Worm (Caenorhabditis elegans) whole organism, early embryonic: ENCODE results near the gene ncx-5.

ENCODE experiments used
- B0310.2 ChIP-seq: sonication (generic microtip); optimal IDR thresholded peaks from 2 replicates; lab custom pipeline; 2016; ENCODE audit warnings: mild to moderate bottlenecking, missing genetic modification characterization, missing compliant biosample characterization
- F13C5.2 ChIP-seq: sonication (generic microtip); optimal IDR thresholded peaks from 2 replicates; lab custom pipeline; 2017; ENCODE audit warnings: mild to moderate bottlenecking, missing genetic modification characterization, inconsistent platforms, missing compliant biosample characterization
- aly-1 ChIP-seq: sonication (generic microtip); optimal IDR thresholded peaks from 2 replicates; lab custom pipeline; 2016; ENCODE audit warnings: missing genetic modification characterization, missing compliant biosample characterization
- ama-1 ChIP-seq: fragments of 150-350 bp; optimal IDR thresholded peaks from 2 replicates; lab custom pipeline; 2014
- ceh-13 ChIP-seq: fragments of 200-800 bp; sonication (Bioruptor generic); optimal IDR thresholded peaks from 2 replicates; lab custom pipeline; 2018; ENCODE audit warnings: mild to moderate bottlenecking, missing genetic modification characterization, missing compliant biosample characterization
- ceh-36 ChIP-seq: sonication (generic microtip); optimal IDR thresholded peaks from 2 replicates; lab custom pipeline; 2016; ENCODE audit warnings: missing genetic modification characterization, inconsistent platforms, missing compliant biosample characterization
- ets-7 ChIP-seq: sonication (generic microtip); optimal IDR thresholded peaks from 2 replicates; lab custom pipeline; 2016; ENCODE audit warnings: missing genotype, missing genetic modification characterization, missing compliant biosample characterization
- flt-1 ChIP-seq: fragments of 200-800 bp; sonication (Bioruptor generic); IDR thresholded peaks from 2 replicates; pipeline ENCODE4 v1.3.6; 2022; ENCODE audit warnings: missing genetic modification characterization, missing compliant biosample characterization
- hmbx-1 ChIP-seq: sonication (generic microtip); optimal IDR thresholded peaks from 2 replicates; lab custom pipeline; 2016; ENCODE audit warnings: mild to moderate bottlenecking, missing genetic modification characterization, missing compliant biosample characterization
- hmg-4 ChIP-seq: fragments of 200-800 bp; sonication (Bioruptor generic); optimal IDR thresholded peaks from 2 replicates; lab custom pipeline; 2018; ENCODE audit warnings: mild to moderate bottlenecking, missing genetic modification characterization, missing compliant biosample characterization
- hnd-1 ChIP-seq: sonication (generic microtip); optimal IDR thresholded peaks from 2 replicates; lab custom pipeline; 2016; ENCODE audit warnings: missing genetic modification characterization, missing compliant biosample characterization
- pes-1 ChIP-seq: fragments of 200-800 bp; sonication (Bioruptor generic); IDR thresholded peaks from 2 replicates; pipeline ENCODE4 v1.3.6; 2022; ENCODE audit warnings: missing genetic modification reagents, missing genetic modification characterization, missing compliant biosample characterization
- scrt-1 ChIP-seq: fragments of 200-800 bp; sonication (Bioruptor generic); IDR thresholded peaks from 2 replicates; pipeline ENCODE4 v1.3.6; 2022; ENCODE audit warnings: missing genetic modification characterization, missing compliant biosample characterization
- sea-1 ChIP-seq: fragments of 200-800 bp; sonication (Bioruptor generic); conservative IDR thresholded peaks from 2 replicates; pipeline ENCODE4 v1.3.6; 2022; ENCODE audit warnings: missing genetic modification characterization, missing compliant biosample characterization
- tbx-11 ChIP-seq: fragments of 200-800 bp; sonication (Bioruptor generic); IDR thresholded peaks from 2 replicates; pipeline ENCODE4 v1.3.6; 2022; ENCODE audit warnings: missing genetic modification characterization, missing compliant biosample characterization
- tbx-37 ChIP-seq: fragments of 200-800 bp; sonication (Bioruptor generic); conservative IDR thresholded peaks from 2 replicates; pipeline ENCODE4 v1.3.6; 2022; ENCODE audit warnings: missing genetic modification reagents, missing genetic modification characterization, missing compliant biosample characterization
- tra-4 ChIP-seq: sonication (generic microtip); optimal IDR thresholded peaks from 2 replicates; lab custom pipeline; 2017; ENCODE audit warnings: missing genetic modification characterization, missing compliant biosample characterization

ncx-5 gene

DNA sequence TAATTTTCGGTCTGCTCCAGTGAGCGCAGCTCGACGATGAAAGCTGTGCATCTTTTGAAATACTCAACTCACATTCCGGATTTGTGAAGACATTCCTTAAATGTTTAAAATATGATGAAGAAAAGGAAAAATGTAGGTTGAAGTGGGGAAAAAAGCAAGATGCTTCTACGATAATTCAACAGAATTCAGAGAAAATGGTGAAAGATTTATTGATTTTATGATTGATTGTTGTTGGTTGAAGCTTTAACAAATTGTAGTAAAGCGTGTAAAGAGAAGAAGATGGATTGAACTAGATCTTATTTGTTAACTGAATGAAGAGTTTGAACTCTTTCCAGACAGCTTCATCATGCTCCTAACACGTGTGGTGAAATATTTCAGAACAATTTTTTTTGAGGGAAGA, at the start of gene ncx-5:
Gene ncx-5, minus strand, starts transcription at position 101 of the 400 bp plus-strand sequence.
- TF ChIP-seq aly-1 (tag; lab: Kevin White, UChicago) (no peak), tbx-37 (GFP tag; lab: Robert Waterston, UW) (no peak), hnd-1 (no peak), tra-4 (tag; lab: Kevin White, UChicago) (no peak), B0310.2 (tag; lab: Kevin White, UChicago) (no peak), ceh-36 (tag; lab: Kevin White, UChicago) (no peak), F13C5.2 (tag; lab: Kevin White, UChicago) (no peak), tbx-11 (GFP tag; lab: Robert Waterston, UW) (no peak), hmg-4 (GFP tag; lab: Kevin White, UChicago) (no peak), ceh-13 (GFP tag; lab: Kevin White, UChicago) (no peak), flt-1 (GFP tag; lab: Robert Waterston, UW) (no peak), ama-1 (lab: Kevin White, UChicago) (no peak), hmbx-1 (tag; lab: Kevin White, UChicago) (no peak)

DNA sequence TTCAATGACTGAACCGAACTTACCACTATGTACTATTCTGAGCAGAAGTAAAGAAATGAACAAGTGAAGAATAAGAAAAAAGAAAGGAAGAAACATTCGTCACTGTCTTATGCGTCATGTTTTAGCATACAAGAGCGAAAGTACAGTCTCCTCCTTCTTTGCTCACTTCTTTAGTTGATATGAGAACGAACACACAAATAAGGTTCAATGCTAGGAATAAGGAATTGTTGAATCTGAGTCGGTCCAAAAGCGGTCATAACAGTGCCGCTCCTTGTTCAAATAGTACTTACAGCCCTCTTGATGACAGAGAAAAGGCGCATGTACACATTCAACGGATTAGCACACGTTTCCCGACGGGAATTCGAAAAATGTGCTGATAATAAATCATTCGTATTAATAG, 49.2 kb upstream of the ncx-5 start, which contains the start of gene F25D1.8:
Gene F25D1.8, plus strand, starts transcription at position 301 of the 400 bp plus-strand sequence.
- TF ChIP-seq pes-1 (GFP tag; lab: Robert Waterston, UW) (no peak), hmbx-1 (tag; lab: Kevin White, UChicago) (no peak), hnd-1 (no peak), B0310.2 (tag; lab: Kevin White, UChicago) (no peak), tbx-11 (GFP tag; lab: Robert Waterston, UW) (no peak), tra-4 (tag; lab: Kevin White, UChicago) (no peak), ama-1 (lab: Kevin White, UChicago) (no peak), scrt-1 (GFP tag; lab: Robert Waterston, UW) (no peak), ceh-13 (GFP tag; lab: Kevin White, UChicago) (no peak), ceh-36 (tag; lab: Kevin White, UChicago) (no peak), tbx-37 (GFP tag; lab: Robert Waterston, UW) (no peak), ets-7 (no peak), hmg-4 (GFP tag; lab: Kevin White, UChicago) (no peak), F13C5.2 (tag; lab: Kevin White, UChicago) (no peak), sea-1 (GFP tag; lab: Robert Waterston, UW) (no peak), flt-1 (GFP tag; lab: Robert Waterston, UW) (no peak), aly-1 (tag; lab: Kevin White, UChicago) (no peak)

DNA sequence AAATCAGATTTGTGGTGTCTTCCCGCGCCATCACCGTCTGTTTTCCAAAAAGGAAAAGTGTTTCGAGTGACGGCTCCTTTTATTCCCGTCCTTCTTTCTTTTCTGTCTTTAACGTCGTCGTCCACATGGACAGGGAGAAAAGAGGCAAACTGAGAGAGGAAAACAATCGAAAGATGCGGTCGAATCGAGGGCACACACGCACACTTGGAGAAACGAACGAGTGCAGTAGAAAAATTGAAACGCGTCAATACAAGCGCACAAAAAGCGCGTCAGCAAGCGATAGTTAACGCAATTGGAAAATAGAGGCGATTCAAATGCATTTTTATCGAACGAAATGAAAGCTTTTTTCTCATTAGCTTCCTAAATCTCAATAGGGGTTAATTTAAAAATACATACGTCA, 46.9 kb upstream of the ncx-5 start:
- TF ChIP-seq pes-1 (GFP tag; lab: Robert Waterston, UW) (no peak), ceh-13 (GFP tag; lab: Kevin White, UChicago) (no peak), scrt-1 (GFP tag; lab: Robert Waterston, UW) (no peak), flt-1 (GFP tag; lab: Robert Waterston, UW) (no peak), sea-1 (GFP tag; lab: Robert Waterston, UW) (no peak), tbx-37 (GFP tag; lab: Robert Waterston, UW) (no peak), B0310.2 (tag; lab: Kevin White, UChicago) (no peak), F13C5.2 (tag; lab: Kevin White, UChicago) (peak; percentile 11), ets-7 (no peak), hmbx-1 (tag; lab: Kevin White, UChicago) (no peak), hnd-1 (no peak), hmg-4 (GFP tag; lab: Kevin White, UChicago) (peak; percentile 50), ceh-36 (tag; lab: Kevin White, UChicago) (no peak), tra-4 (tag; lab: Kevin White, UChicago) (no peak), aly-1 (tag; lab: Kevin White, UChicago) (no peak), tbx-11 (GFP tag; lab: Robert Waterston, UW) (no peak), ama-1 (lab: Kevin White, UChicago) (no peak)

DNA sequence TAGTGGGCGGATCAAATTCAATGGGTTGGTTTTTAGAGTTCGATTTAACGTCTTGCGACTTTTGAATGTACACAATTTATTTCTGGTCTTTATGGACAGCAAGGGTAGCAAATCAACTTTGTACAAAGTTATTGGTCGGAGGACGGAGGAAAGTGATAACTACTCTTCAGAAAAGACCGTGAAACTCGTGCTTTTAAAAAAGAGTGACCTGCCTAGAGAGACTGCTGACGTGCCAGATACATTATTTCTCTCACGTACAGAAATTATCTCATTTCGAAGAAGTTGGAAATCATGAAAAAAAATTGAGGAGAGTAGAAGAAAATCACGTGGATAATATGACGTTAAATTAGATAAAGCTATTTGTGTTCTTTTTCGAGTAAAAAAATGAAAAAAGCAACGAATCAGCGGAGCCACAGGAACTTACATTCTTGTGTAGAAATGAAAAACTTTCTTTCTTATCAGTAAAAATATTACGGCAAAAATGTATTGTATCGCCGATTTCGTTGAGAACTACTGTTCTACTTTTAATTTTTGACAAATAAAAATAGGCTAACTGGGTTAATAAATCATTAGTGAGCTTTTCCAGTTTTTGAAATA, 46.3 kb upstream of the ncx-5 start, which contains the start of gene ppm-1.A:
Gene ppm-1.A, minus strand, starts transcription at position 294 of the 597 bp plus-strand sequence.
- no peak for TF ChIP-seq ceh-36 (tag; lab: Kevin White, UChicago)
- no peak for TF ChIP-seq hnd-1
- TF ChIP-seq aly-1 (tag; lab: Kevin White, UChicago), result no peak
- TF ChIP-seq ceh-13 (GFP tag; lab: Kevin White, UChicago), result no peak
- no peak for TF ChIP-seq ets-7
- TF ChIP-seq B0310.2 (tag; lab: Kevin White, UChicago), result no peak

DNA sequence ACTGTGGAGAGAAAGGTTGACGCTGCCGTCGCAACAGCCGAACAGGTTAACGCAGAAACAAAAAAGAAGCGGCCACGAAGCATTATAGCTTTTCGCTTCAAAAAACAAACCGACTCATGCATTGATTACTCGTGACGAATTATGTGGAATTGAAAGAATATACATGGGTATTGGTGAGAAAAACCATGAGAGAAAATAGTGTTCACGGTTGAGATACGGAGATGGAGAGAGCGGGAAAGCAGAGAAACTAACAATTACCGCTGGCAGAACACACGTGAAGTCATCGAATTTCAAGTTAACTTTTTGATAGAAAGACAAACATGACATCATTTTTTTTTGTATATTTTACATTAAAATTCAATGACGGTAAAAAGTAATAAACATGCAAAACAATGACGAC, 45.4 kb upstream of the ncx-5 start:
- TF ChIP-seq sea-1 (GFP tag; lab: Robert Waterston, UW) (no peak), ceh-13 (GFP tag; lab: Kevin White, UChicago) (no peak), tbx-11 (GFP tag; lab: Robert Waterston, UW) (no peak), tbx-37 (GFP tag; lab: Robert Waterston, UW) (no peak), F13C5.2 (tag; lab: Kevin White, UChicago) (no peak), flt-1 (GFP tag; lab: Robert Waterston, UW) (no peak), ama-1 (lab: Kevin White, UChicago) (no peak), pes-1 (GFP tag; lab: Robert Waterston, UW) (no peak), tra-4 (tag; lab: Kevin White, UChicago) (no peak), ceh-36 (tag; lab: Kevin White, UChicago) (no peak), hmg-4 (GFP tag; lab: Kevin White, UChicago) (no peak), ets-7 (no peak), scrt-1 (GFP tag; lab: Robert Waterston, UW) (no peak), hnd-1 (no peak), hmbx-1 (tag; lab: Kevin White, UChicago) (no peak), B0310.2 (tag; lab: Kevin White, UChicago) (no peak), aly-1 (tag; lab: Kevin White, UChicago) (no peak)

DNA sequence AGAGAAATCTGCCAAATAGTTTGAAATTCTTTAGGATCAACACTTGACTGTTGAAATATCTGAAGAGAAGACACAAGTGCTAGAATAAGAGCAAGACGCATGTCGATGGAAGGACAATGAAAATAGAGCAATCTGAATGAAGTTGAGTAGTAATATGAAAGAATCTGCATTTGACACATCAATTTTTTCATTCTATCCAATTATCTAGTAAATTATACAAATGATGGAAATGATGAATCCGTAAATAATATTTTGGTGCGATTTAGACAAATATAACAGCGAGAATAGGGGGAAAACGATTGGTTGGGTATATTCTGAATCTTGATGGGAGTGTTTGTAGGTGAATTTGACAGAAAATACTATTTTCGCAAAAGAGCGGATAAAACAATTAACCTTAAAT, 42.8 kb upstream of the ncx-5 start, which contains the start of gene txt-10:
Gene txt-10, minus strand, starts transcription at position 101 of the 400 bp plus-strand sequence.
- no peak for TF ChIP-seq hmg-4 (GFP tag; lab: Kevin White, UChicago)
- no peak for TF ChIP-seq aly-1 (tag; lab: Kevin White, UChicago)
- no peak for TF ChIP-seq ceh-13 (GFP tag; lab: Kevin White, UChicago)
- TF ChIP-seq tbx-11 (GFP tag; lab: Robert Waterston, UW), result no peak
- no peak for TF ChIP-seq F13C5.2 (tag; lab: Kevin White, UChicago)
- TF ChIP-seq pes-1 (GFP tag; lab: Robert Waterston, UW), result no peak
- no peak for TF ChIP-seq hmbx-1 (tag; lab: Kevin White, UChicago)
- TF ChIP-seq scrt-1 (GFP tag; lab: Robert Waterston, UW), result no peak
- TF ChIP-seq tra-4 (tag; lab: Kevin White, UChicago), result no peak
- no peak for TF ChIP-seq ceh-36 (tag; lab: Kevin White, UChicago)
